Worm (Caenorhabditis elegans): ENCODE measurements around the gene unc-52.

DNA sequence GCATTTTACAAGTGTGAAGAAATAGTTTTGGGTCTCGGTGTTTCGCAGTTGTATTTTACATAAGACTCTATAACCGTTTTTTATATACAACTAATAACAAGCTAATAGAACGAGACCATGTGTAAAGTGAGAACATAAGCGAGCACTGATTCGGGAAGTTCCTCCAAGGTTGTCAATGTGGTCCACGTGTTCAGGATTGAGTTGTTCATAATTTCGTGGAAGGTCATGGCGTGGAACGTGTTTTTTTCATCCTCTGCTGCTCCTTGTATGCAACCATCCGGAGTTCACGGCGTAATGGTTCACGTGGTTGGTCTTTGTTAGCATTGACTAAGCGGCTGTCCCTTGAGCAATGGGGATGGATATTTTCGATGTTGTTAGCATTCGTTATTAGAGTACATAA lies 43.9 kb upstream of the unc-52 start:
- TF ChIP-seq cog-1 (tag; optimal IDR thresholded peaks at IDR 0.05), result no peak
- no peak for TF ChIP-seq tab-1 (GFP tag; IDR thresholded peaks at IDR 0.05)
- no peak for TF ChIP-seq T22C8.4 (GFP tag; IDR thresholded peaks at IDR 0.05)
- no peak for TF ChIP-seq flt-1 (GFP tag; IDR thresholded peaks at IDR 0.05)
- no peak for TF ChIP-seq med-1 (GFP tag; optimal IDR thresholded peaks at IDR 0.05; ENCODE audit: insufficient read depth)
- TF ChIP-seq klf-2 (GFP tag; conservative IDR thresholded peaks at IDR 0.05), result no peak
- no peak for TF ChIP-seq ztf-23 (GFP tag; IDR thresholded peaks at IDR 0.05)

Data from whole organism, midembryonic.